Worm (Caenorhabditis elegans) whole organism, L4 larva: ENCODE results near the gene ZK643.2.

Experiments
- ama-1 ChIP-seq: fragments of 150-350 bp; optimal IDR thresholded peaks from 2 replicates; lab custom pipeline; 2014; ENCODE audit warnings: inconsistent platforms, mixed read lengths
- unc-39 ChIP-seq: sonication (generic microtip); optimal IDR thresholded peaks from 2 replicates; lab custom pipeline; 2017; ENCODE audit warnings: missing biosample characterization, missing genetic modification characterization

DNA sequence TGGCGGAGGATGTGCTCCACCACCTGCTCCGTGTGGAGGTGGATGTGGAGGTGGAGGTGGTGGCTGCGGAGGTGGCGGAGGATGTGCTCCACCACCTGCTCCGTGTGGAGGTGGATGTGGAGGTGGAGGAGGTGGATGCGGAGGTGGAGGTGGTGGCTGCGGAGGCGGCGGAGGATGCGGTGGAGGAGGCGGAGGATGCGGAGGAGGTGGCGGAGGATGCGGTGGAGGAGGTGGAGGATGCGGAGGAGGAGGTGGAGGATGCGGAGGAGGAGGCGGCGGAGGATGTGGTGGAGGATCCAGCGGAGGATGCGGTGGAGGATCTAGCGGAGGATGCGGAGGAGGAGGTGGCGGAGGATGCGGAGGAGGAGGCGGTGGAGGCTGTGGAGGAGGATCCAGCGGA is 6.1 kb downstream of the ZK643.2 start:
- TF ChIP-seq unc-39 (tag; lab: Kevin White, UChicago) (no peak), ama-1 (no peak)
